Fruit fly (Drosophila melanogaster): ENCODE results near the gene CG14664.
A peak's percentile ranks its signal among the peaks of the same experiment; 100 is the strongest.

The CG14664 gene

dm6 chr3R:5217278-5217714, 6.6 kb upstream of the CG14664 start, which contains the start of gene cno:
Gene cno, minus strand, starts transcription at chr3R:5217456.
- TF ChIP-seq CG5204 (GFP tag; optimal IDR thresholded peaks at IDR 0.05), result no peak
- TF ChIP-seq CG14711 (tag; optimal IDR thresholded peaks at IDR 0.05), result no peak
- no peak for TF ChIP-seq kay (GFP tag; ENCODE audit: borderline replicate concordance)
- TF ChIP-seq ovo (GFP tag; optimal IDR thresholded peaks at IDR 0.05), result no peak
- TF ChIP-seq CG11617 (GFP tag; optimal IDR thresholded peaks at IDR 0.05), result no peak
- TF ChIP-seq CG1620 (GFP tag; optimal IDR thresholded peaks at IDR 0.05), result peak; percentile 6
- TF ChIP-seq Crg-1 (GFP tag; optimal IDR thresholded peaks at IDR 0.05), result no peak
- TF ChIP-seq CG7101 (tag; optimal IDR thresholded peaks at IDR 0.05), result peak; percentile 26
- peak; percentile 51 for TF ChIP-seq bab1 (GFP tag; optimal IDR thresholded peaks at IDR 0.05)
- TF ChIP-seq CG12768 (GFP tag; optimal IDR thresholded peaks at IDR 0.05), result no peak
- TF ChIP-seq CG33017 (tag; optimal IDR thresholded peaks at IDR 0.05), result peak; percentile 18
- peak; percentile 30 for TF ChIP-seq Mnt (GFP tag; optimal IDR thresholded peaks at IDR 0.05)
- TF ChIP-seq CG7045 (GFP tag; optimal IDR thresholded peaks at IDR 0.05), result no peak
- no peak for TF ChIP-seq cnc (optimal IDR thresholded peaks at IDR 0.05)

dm6 chr3R:5219466-5219865, 4.5 kb upstream of the CG14664 start, which contains the start of the genes Prosbeta2R2 and CG1116:
Gene Prosbeta2R2, minus strand, starts transcription at chr3R:5219528.
Gene CG1116, plus strand, starts transcription at chr3R:5219657.
- no peak for TF ChIP-seq pad (GFP tag; optimal IDR thresholded peaks at IDR 0.05)
- peak; percentile 11 for TF ChIP-seq bab1 (GFP tag; optimal IDR thresholded peaks at IDR 0.05)

dm6 chr3R:5223135-5223534, 804 bp upstream of the CG14664 start, which contains the start of gene CG2604:
Gene CG2604, minus strand, starts transcription at chr3R:5223365.
- TF ChIP-seq ovo (GFP tag; optimal IDR thresholded peaks at IDR 0.05) (no peak), tj (GFP tag; optimal IDR thresholded peaks at IDR 0.05) (peak; percentile 29), cic (GFP tag; optimal IDR thresholded peaks at IDR 0.05) (peak; percentile 62), CG7101 (tag; optimal IDR thresholded peaks at IDR 0.05) (no peak), bab1 (GFP tag; optimal IDR thresholded peaks at IDR 0.05) (peak; percentile 14), cnc (optimal IDR thresholded peaks at IDR 0.05) (no peak), kay (GFP tag; ENCODE audit: borderline replicate concordance) (no peak), CG11617 (GFP tag; optimal IDR thresholded peaks at IDR 0.05) (peak; percentile 1), CG14711 (tag; optimal IDR thresholded peaks at IDR 0.05) (peak; percentile 12), CG5204 (GFP tag; optimal IDR thresholded peaks at IDR 0.05) (no peak), CG7045 (GFP tag; optimal IDR thresholded peaks at IDR 0.05) (no peak), Clk (GFP tag; optimal IDR thresholded peaks at IDR 0.05) (no peak), toe (GFP tag; optimal IDR thresholded peaks at IDR 0.05) (peak; percentile 71), CG33017 (tag; optimal IDR thresholded peaks at IDR 0.05) (peak; percentile 28), pad (GFP tag; optimal IDR thresholded peaks at IDR 0.05) (peak; percentile 25), CG12768 (GFP tag; optimal IDR thresholded peaks at IDR 0.05) (peak; percentile 83), Mnt (GFP tag; optimal IDR thresholded peaks at IDR 0.05) (peak; percentile 84), Crg-1 (GFP tag; optimal IDR thresholded peaks at IDR 0.05) (no peak), CG1620 (GFP tag; optimal IDR thresholded peaks at IDR 0.05) (peak; percentile 32), Hr96 (GFP tag; optimal IDR thresholded peaks at IDR 0.05) (no peak)

DNA sequence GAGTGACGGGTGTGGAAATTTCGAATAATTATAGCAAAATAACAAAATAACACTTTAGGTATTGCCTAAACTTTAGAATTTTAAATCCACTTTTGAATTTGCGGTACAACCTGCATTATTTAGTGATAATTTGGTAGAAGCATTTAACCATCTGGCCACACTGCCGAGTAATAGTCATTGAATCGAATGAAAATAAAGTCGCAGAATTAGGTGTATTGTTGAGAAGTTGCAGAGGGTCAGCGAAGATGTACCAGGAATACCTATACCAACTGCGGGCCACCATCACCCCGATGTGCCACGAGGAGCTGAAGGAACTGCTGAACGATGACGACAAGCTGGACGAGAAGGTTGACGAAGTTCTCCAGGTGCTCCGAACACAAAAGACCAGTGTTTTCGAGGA, 2.1 kb downstream of the CG14664 start, which contains the start of gene Vps37B:
Vps37B (plus strand) TSS at position 134 of the 400 bp plus-strand sequence.
- TF ChIP-seq CG12768 (GFP tag; optimal IDR thresholded peaks at IDR 0.05) (no peak), Hr96 (GFP tag; optimal IDR thresholded peaks at IDR 0.05) (no peak), Crg-1 (GFP tag; optimal IDR thresholded peaks at IDR 0.05) (no peak), tj (GFP tag; optimal IDR thresholded peaks at IDR 0.05) (no peak), CG11617 (GFP tag; optimal IDR thresholded peaks at IDR 0.05) (no peak), kay (GFP tag; ENCODE audit: borderline replicate concordance) (no peak), CG33017 (tag; optimal IDR thresholded peaks at IDR 0.05) (no peak), CG7101 (tag; optimal IDR thresholded peaks at IDR 0.05) (no peak), Clk (GFP tag; optimal IDR thresholded peaks at IDR 0.05) (no peak), cic (GFP tag; optimal IDR thresholded peaks at IDR 0.05) (no peak), CG7045 (GFP tag; optimal IDR thresholded peaks at IDR 0.05) (no peak), pad (GFP tag; optimal IDR thresholded peaks at IDR 0.05) (no peak), CG5204 (GFP tag; optimal IDR thresholded peaks at IDR 0.05) (no peak), ovo (GFP tag; optimal IDR thresholded peaks at IDR 0.05) (no peak), toe (GFP tag; optimal IDR thresholded peaks at IDR 0.05) (no peak), bab1 (GFP tag; optimal IDR thresholded peaks at IDR 0.05) (no peak), Mnt (GFP tag; optimal IDR thresholded peaks at IDR 0.05) (no peak), CG14711 (tag; optimal IDR thresholded peaks at IDR 0.05) (no peak), CG1620 (GFP tag; optimal IDR thresholded peaks at IDR 0.05) (no peak), cnc (optimal IDR thresholded peaks at IDR 0.05) (no peak)

- TF ChIP-seq CG7045 (GFP tag; optimal IDR thresholded peaks at IDR 0.05) (peak; percentile 15), CG33017 (tag; optimal IDR thresholded peaks at IDR 0.05) (no peak), Hr96 (GFP tag; optimal IDR thresholded peaks at IDR 0.05) (no peak), CG12768 (GFP tag; optimal IDR thresholded peaks at IDR 0.05) (peak; percentile 6), cic (GFP tag; optimal IDR thresholded peaks at IDR 0.05) (peak; percentile 54)
Measured at dm6 chr3R:5229458-5229857, 5.5 kb downstream of the CG14664 start.

DNA sequence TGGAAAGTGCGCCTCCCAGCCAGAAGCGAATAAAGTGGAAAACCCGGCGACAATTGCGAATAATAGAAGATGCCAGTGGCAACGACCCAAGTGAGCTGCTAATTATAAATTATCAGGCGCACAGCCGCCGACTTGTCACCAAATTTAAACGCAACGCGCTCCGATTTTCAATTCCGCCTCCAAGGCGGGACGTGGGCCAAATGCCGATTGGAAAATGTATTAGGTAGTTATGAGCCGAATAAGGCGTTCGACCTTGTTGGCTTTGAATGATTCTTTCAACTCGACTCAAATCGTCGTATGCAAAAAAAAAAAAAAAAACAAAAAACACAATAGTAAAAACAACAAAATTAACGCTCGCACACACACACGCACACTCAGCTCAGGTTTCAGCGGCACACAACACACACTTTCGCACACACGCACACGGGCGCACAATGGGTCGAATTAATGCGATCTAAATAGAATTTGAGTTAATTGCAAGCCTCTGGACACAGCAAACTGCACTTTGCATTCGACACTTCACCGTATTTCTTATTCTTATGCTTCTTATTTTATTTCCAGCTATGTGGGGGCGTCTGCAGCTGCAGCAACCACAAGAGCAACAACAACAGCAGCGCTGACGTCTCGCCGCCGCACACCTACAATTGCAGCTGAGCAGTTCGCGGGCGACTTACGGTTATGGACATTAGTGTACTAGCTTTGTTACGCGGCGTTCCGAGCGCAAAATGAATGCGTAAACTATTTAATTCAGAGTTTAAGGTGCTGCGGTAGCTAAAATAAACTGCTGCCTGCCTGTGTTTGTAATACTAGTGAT, 7.7 kb downstream of the CG14664 start:
- TF ChIP-seq Mnt (GFP tag; optimal IDR thresholded peaks at IDR 0.05), result no peak
- peak; percentile 3 for TF ChIP-seq CG12768 (GFP tag; optimal IDR thresholded peaks at IDR 0.05)
- TF ChIP-seq cnc (optimal IDR thresholded peaks at IDR 0.05), result no peak
- no peak for TF ChIP-seq CG1620 (GFP tag; optimal IDR thresholded peaks at IDR 0.05)
- TF ChIP-seq ovo (GFP tag; optimal IDR thresholded peaks at IDR 0.05), result no peak
- TF ChIP-seq pad (GFP tag; optimal IDR thresholded peaks at IDR 0.05), result no peak
- no peak for TF ChIP-seq CG5204 (GFP tag; optimal IDR thresholded peaks at IDR 0.05)
- no peak for TF ChIP-seq CG33017 (tag; optimal IDR thresholded peaks at IDR 0.05)
- TF ChIP-seq tj (GFP tag; optimal IDR thresholded peaks at IDR 0.05), result peak; percentile 86
- no peak for TF ChIP-seq kay (GFP tag; ENCODE audit: borderline replicate concordance)
- no peak for TF ChIP-seq Crg-1 (GFP tag; optimal IDR thresholded peaks at IDR 0.05)
- no peak for TF ChIP-seq Hr96 (GFP tag; optimal IDR thresholded peaks at IDR 0.05)
- no peak for TF ChIP-seq Clk (GFP tag; optimal IDR thresholded peaks at IDR 0.05)

Data from whole organism, adult.